Fruit fly (Drosophila melanogaster) whole organism: ENCODE results near the gene CG8117.

Experiments
- CG8478 ChIP-seq: fragments of >200 bp; optimal IDR thresholded peaks from 2 replicates; lab custom pipeline; 2018; ENCODE audit warnings: inconsistent platforms
- EcR ChIP-seq, 2 experiments: fragments of >200 bp; optimal IDR thresholded peaks; 2 replicates each; lab custom pipeline; 2017; ENCODE audit warnings: missing biosample characterization in 2 of 2, missing genetic modification characterization in 2 of 2, missing genetic modification reagents in 2 of 2
- pan ChIP-seq: fragments of >200 bp; optimal IDR thresholded peaks from 2 replicates; lab custom pipeline; 2017
- psq ChIP-seq: fragments of >200 bp; optimal IDR thresholded peaks from 2 replicates; lab custom pipeline; 2017
- usp ChIP-seq: fragments of >200 bp; optimal IDR thresholded peaks from 2 replicates; lab custom pipeline; 2017; ENCODE audit warnings: missing biosample characterization, missing genetic modification characterization, mixed read lengths

dm6 chrX:15610173-15610572, 33.8 kb upstream of the CG8117 start:
- TF ChIP-seq usp (no peak), psq (lab: Kevin White, UChicago) (no peak), CG8478 (no peak), pan (lab: Kevin White, UChicago) (no peak), EcR (GFP tag; optimal IDR thresholded peaks at IDR 0.05; lab: Kevin White, UChicago) (no peak)
